Worm (Caenorhabditis elegans): ENCODE measurements around the gene srg-5.

srg-5 gene

DNA sequence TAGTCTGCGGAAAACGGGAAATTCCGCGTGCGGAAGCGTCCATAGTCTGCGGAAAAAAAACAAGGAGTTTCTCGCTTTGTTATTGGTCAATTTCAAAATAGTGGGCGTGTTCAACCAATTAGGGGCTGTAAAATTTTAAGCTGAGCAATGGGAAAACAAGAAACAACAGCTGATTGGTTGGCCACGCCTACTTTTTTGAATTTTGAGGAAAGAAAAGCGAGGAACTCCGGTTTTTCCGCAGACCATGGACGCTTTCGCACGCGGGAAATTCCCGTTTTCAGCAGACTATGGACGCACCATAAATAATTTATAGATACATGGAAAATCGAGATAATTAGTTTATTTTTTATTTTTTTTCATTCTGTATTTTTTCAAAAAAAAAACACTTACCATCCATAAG is 37.3 kb upstream of the srg-5 start:
- peak; percentile 23 for TF ChIP-seq nfya-1 (tag; optimal IDR thresholded peaks at IDR 0.05)

ce11 chrIII:6300297-6300696 is 36.0 kb upstream of the srg-5 start:
- TF ChIP-seq pros-1 (tag; optimal IDR thresholded peaks at IDR 0.05): no peak
- no peak for TF ChIP-seq ttx-3 (tag; optimal IDR thresholded peaks at IDR 0.05)
- TF ChIP-seq madf-2 (tag; optimal IDR thresholded peaks at IDR 0.05): no peak
- TF ChIP-seq unc-86 (tag; optimal IDR thresholded peaks at IDR 0.05): no peak
- TF ChIP-seq nhr-232 (tag; optimal IDR thresholded peaks at IDR 0.05): no peak
- TF ChIP-seq T23F11.4 (GFP tag; optimal IDR thresholded peaks at IDR 0.05): no peak
- TF ChIP-seq sdc-2 (tag; optimal IDR thresholded peaks at IDR 0.05): no peak

DNA sequence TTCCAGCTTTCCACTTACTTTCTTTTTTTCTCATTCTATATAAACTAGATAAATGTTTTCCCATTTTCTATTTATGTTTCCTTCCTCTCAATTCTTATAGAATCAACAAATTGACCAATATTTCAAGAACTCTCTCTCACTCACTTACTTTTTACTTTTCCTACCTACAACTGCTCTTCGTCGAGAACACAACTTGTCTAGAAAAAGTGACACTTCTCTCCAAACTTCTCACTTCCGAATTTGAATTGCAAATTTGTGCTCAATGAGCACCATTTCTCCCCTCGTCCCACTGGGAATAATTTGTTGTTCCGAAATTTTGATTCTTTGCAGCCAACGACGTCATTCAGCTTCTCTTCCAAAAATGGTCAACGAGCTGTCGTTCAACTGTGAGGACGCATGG is 33.8 kb upstream of the srg-5 start, which contains the start of gene F47D12.3:
Gene F47D12.3 (plus strand): TSS at position 331 of the 400 bp plus-strand sequence.
- TF ChIP-seq ceh-30 (tag; optimal IDR thresholded peaks at IDR 0.05): no peak
- no peak for TF ChIP-seq C08G9.2 (tag; optimal IDR thresholded peaks at IDR 0.05)
- TF ChIP-seq ztf-16 (tag; optimal IDR thresholded peaks at IDR 0.05): no peak
- TF ChIP-seq ceh-24 (tag; optimal IDR thresholded peaks at IDR 0.05): no peak
- no peak for TF ChIP-seq K02D7.2 (tag; optimal IDR thresholded peaks at IDR 0.05)

DNA sequence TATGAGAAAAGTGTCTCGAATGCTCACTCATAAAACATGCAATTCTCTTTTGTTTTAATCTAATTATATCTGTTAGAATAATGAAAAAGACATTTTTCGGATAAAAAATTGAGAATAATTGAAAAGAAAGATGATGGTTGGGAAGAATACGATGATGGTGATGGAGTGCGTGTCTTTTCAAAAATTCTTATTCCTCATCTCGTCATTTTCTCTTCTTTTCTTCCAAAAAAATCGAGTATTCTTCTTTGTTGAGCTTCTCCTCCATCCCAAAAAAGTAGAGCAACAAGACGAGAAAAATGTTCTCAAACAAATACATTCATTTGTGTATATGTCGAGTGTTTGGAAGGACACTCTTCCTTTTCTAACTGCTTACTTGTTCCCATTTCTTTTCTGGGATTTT is 33.3 kb upstream of the srg-5 start:
- TF ChIP-seq hlh-13 (GFP tag; optimal IDR thresholded peaks at IDR 0.05): no peak
- no peak for TF ChIP-seq lim-6 (tag; optimal IDR thresholded peaks at IDR 0.05)
- TF ChIP-seq pha-2 (tag; optimal IDR thresholded peaks at IDR 0.05): no peak
- no peak for TF ChIP-seq ttx-3 (tag; optimal IDR thresholded peaks at IDR 0.05)
- TF ChIP-seq nhr-11 (tag; optimal IDR thresholded peaks at IDR 0.05): no peak
- TF ChIP-seq unc-55 (GFP tag; optimal IDR thresholded peaks at IDR 0.05): no peak
- no peak for TF ChIP-seq K02D7.2 (tag; optimal IDR thresholded peaks at IDR 0.05)
- no peak for TF ChIP-seq pax-1 (tag; optimal IDR thresholded peaks at IDR 0.05)
- no peak for TF ChIP-seq ztf-16 (tag; optimal IDR thresholded peaks at IDR 0.05)
- TF ChIP-seq che-1 (tag; optimal IDR thresholded peaks at IDR 0.05): no peak
- no peak for TF ChIP-seq ama-1 (optimal IDR thresholded peaks at IDR 0.05)

ce11 chrIII:6295972-6296700 is 31.8 kb upstream of the srg-5 start, which contains the start of gene F47D12.7:
F47D12.7 (minus strand) TSS chrIII:6296022.
- no peak for TF ChIP-seq ceh-22 (tag; optimal IDR thresholded peaks at IDR 0.05)
- no peak for TF ChIP-seq hlh-30 (tag; optimal IDR thresholded peaks at IDR 0.05; ENCODE audit: insufficient read depth)
- no peak for TF ChIP-seq mec-3 (tag; optimal IDR thresholded peaks at IDR 0.05; ENCODE audit: borderline replicate concordance)
- no peak for TF ChIP-seq hlh-8 (tag; optimal IDR thresholded peaks at IDR 0.05)
- TF ChIP-seq nfya-1 (tag; optimal IDR thresholded peaks at IDR 0.05): no peak
- TF ChIP-seq Y22D7AL.16 (tag; optimal IDR thresholded peaks at IDR 0.05): no peak
- TF ChIP-seq nhr-11 (tag; optimal IDR thresholded peaks at IDR 0.05): no peak
- no peak for TF ChIP-seq C38D4.7 (GFP tag; optimal IDR thresholded peaks at IDR 0.05)
- no peak for TF ChIP-seq ceh-48 (tag; optimal IDR thresholded peaks at IDR 0.05)
- TF ChIP-seq gmeb-2 (tag; optimal IDR thresholded peaks at IDR 0.05): no peak
- no peak for TF ChIP-seq tbx-7 (tag; optimal IDR thresholded peaks at IDR 0.05)
- no peak for TF ChIP-seq ceh-2 (tag; optimal IDR thresholded peaks at IDR 0.05)
- TF ChIP-seq ztf-16 (tag; optimal IDR thresholded peaks at IDR 0.05): no peak
- no peak for TF ChIP-seq ceh-6 (GFP tag; optimal IDR thresholded peaks at IDR 0.05)
- TF ChIP-seq C08G9.2 (tag; optimal IDR thresholded peaks at IDR 0.05): no peak
- no peak for TF ChIP-seq K09A11.1 (tag; optimal IDR thresholded peaks at IDR 0.05; ENCODE audit: insufficient read depth)
- TF ChIP-seq F13H6.1 (tag; optimal IDR thresholded peaks at IDR 0.05): no peak
- no peak for TF ChIP-seq madf-2 (tag; optimal IDR thresholded peaks at IDR 0.05)
- TF ChIP-seq tbx-2 (tag; optimal IDR thresholded peaks at IDR 0.05): no peak
- no peak for TF ChIP-seq unc-55 (GFP tag; optimal IDR thresholded peaks at IDR 0.05)
